Worm (Caenorhabditis elegans) whole organism, early embryonic: ENCODE results near the gene srh-135.

Experiments used
- aly-1 ChIP-seq: sonication (generic microtip); optimal IDR thresholded peaks from 2 replicates; lab custom pipeline; 2016; ENCODE audit warnings: missing genetic modification characterization, missing compliant biosample characterization
- ama-1 ChIP-seq: fragments of 150-350 bp; optimal IDR thresholded peaks from 2 replicates; lab custom pipeline; 2014
- ceh-36 ChIP-seq: sonication (generic microtip); optimal IDR thresholded peaks from 2 replicates; lab custom pipeline; 2016; ENCODE audit warnings: missing genetic modification characterization, inconsistent platforms, missing compliant biosample characterization
- ets-7 ChIP-seq: sonication (generic microtip); optimal IDR thresholded peaks from 2 replicates; lab custom pipeline; 2016; ENCODE audit warnings: missing genotype, missing genetic modification characterization, missing compliant biosample characterization
- flt-1 ChIP-seq: fragments of 200-800 bp; sonication (Bioruptor generic); IDR thresholded peaks from 2 replicates; pipeline ENCODE4 v1.3.6; 2022; ENCODE audit warnings: missing genetic modification characterization, missing compliant biosample characterization
- hmbx-1 ChIP-seq: sonication (generic microtip); optimal IDR thresholded peaks from 2 replicates; lab custom pipeline; 2016; ENCODE audit warnings: mild to moderate bottlenecking, missing genetic modification characterization, missing compliant biosample characterization
- hmg-4 ChIP-seq: fragments of 200-800 bp; sonication (Bioruptor generic); optimal IDR thresholded peaks from 2 replicates; lab custom pipeline; 2018; ENCODE audit warnings: mild to moderate bottlenecking, missing genetic modification characterization, missing compliant biosample characterization
- hnd-1 ChIP-seq: sonication (generic microtip); optimal IDR thresholded peaks from 2 replicates; lab custom pipeline; 2016; ENCODE audit warnings: missing genetic modification characterization, missing compliant biosample characterization
- scrt-1 ChIP-seq: fragments of 200-800 bp; sonication (Bioruptor generic); IDR thresholded peaks from 2 replicates; pipeline ENCODE4 v1.3.6; 2022; ENCODE audit warnings: missing genetic modification characterization, missing compliant biosample characterization
- tbx-37 ChIP-seq: fragments of 200-800 bp; sonication (Bioruptor generic); conservative IDR thresholded peaks from 2 replicates; pipeline ENCODE4 v1.3.6; 2022; ENCODE audit warnings: missing genetic modification reagents, missing genetic modification characterization, missing compliant biosample characterization
- tra-4 ChIP-seq: sonication (generic microtip); optimal IDR thresholded peaks from 2 replicates; lab custom pipeline; 2017; ENCODE audit warnings: missing genetic modification characterization, missing compliant biosample characterization

ce11 chrII:10203067-10203466 lies 23.9 kb downstream of the srh-135 start:
- TF ChIP-seq ets-7 (tag; lab: Kevin White, UChicago), result no peak
- TF ChIP-seq hmg-4 (GFP tag; lab: Kevin White, UChicago), result no peak
- no peak for TF ChIP-seq ceh-36 (tag; lab: Kevin White, UChicago)
- TF ChIP-seq ama-1 (lab: Kevin White, UChicago), result no peak
- TF ChIP-seq flt-1 (GFP tag; lab: Robert Waterston, UW), result no peak
- no peak for TF ChIP-seq tra-4
- TF ChIP-seq tbx-37 (GFP tag; lab: Robert Waterston, UW), result no peak
- TF ChIP-seq hmbx-1 (tag; lab: Kevin White, UChicago), result no peak
- TF ChIP-seq aly-1 (tag; lab: Kevin White, UChicago), result no peak
- no peak for TF ChIP-seq scrt-1 (GFP tag; lab: Robert Waterston, UW)
- no peak for TF ChIP-seq hnd-1 (tag; lab: Kevin White, UChicago)
